Worm (Caenorhabditis elegans) whole organism, L3 larva: ENCODE measurements around the gene pes-23.
"Not testable (repeated sequence)": the region's sequence is repeated elsewhere in the genome, so short reads cannot be mapped to it uniquely, and the experiment has no call there.

Source experiments
- R02D3.7 ChIP-seq: fragments of 150-350 bp; optimal IDR thresholded peaks from 2 replicates; lab custom pipeline; 2014; ENCODE audit warnings: missing biosample characterization, missing genetic modification characterization
- ceh-82 ChIP-seq: fragments of 150-350 bp; optimal IDR thresholded peaks from 2 replicates; lab custom pipeline; 2014; ENCODE audit warnings: missing biosample characterization, missing genetic modification characterization
- fkh-10 ChIP-seq: sonication (generic microtip); optimal IDR thresholded peaks from 2 replicates; lab custom pipeline; 2017; ENCODE audit warnings: missing biosample characterization, missing genetic modification reagents, missing genetic modification characterization

- TF ChIP-seq fkh-10 (GFP tag; lab: Kevin White, UChicago); ceh-82 (tag; lab: Kevin White, UChicago); R02D3.7 (tag; lab: Kevin White, UChicago): not testable (repeated sequence)
Measured at ce11 chrX:6881795-6882194, 19.4 kb upstream of the pes-23 start, which contains the start of gene F41C6.6.
